Worm (Caenorhabditis elegans): ENCODE results near the gene F32D8.11.

ce11 chrV:10886405-10886887 lies 2.5 kb downstream of the F32D8.11 start, which contains the start of gene F32D8.3:
- TF ChIP-seq unc-39 (tag; optimal IDR thresholded peaks at IDR 0.05) (no peak), ama-1 (optimal IDR thresholded peaks at IDR 0.05) (no peak), snpc-1.2 (GFP tag; IDR thresholded peaks at IDR 0.05) (no peak), jun-1 (tag; optimal IDR thresholded peaks at IDR 0.05) (no peak), pqm-1 (tag; optimal IDR thresholded peaks at IDR 0.05) (no peak), snpc-4 (tag; optimal IDR thresholded peaks at IDR 0.05) (no peak), fos-1 (tag; optimal IDR thresholded peaks at IDR 0.05) (no peak), dpl-1 (GFP tag; optimal IDR thresholded peaks at IDR 0.05) (no peak), daf-12 (tag; optimal IDR thresholded peaks at IDR 0.05) (no peak), mdl-1 (tag; optimal IDR thresholded peaks at IDR 0.05) (peak in 1 of 2 experiments; percentile 52), unc-130 (GFP tag; optimal IDR thresholded peaks at IDR 0.05) (no peak), pha-4 (GFP tag; IDR thresholded peaks at IDR 0.05) (no peak), pha-4 (tag; optimal IDR thresholded peaks at IDR 0.05) (no peak), T20F7.1 (GFP tag; optimal IDR thresholded peaks at IDR 0.05) (no peak)
